Worm (Caenorhabditis elegans) whole organism, late embryonic: ENCODE measurements around the gene dpm-3.
A peak's percentile ranks its signal among the peaks of the same experiment; 100 is the strongest.

Source experiments
- C08G9.2 ChIP-seq: sonication (generic microtip); optimal IDR thresholded peaks from 2 replicates; lab custom pipeline; 2016; ENCODE audit warnings: mild to moderate bottlenecking, missing genetic modification characterization, moderate library complexity, missing compliant biosample characterization
- F13H6.1 ChIP-seq: sonication (generic microtip); optimal IDR thresholded peaks from 2 replicates; lab custom pipeline; 2016; ENCODE audit warnings: missing genetic modification characterization, missing compliant biosample characterization
- K02D7.2 ChIP-seq: sonication (generic microtip); optimal IDR thresholded peaks from 2 replicates; lab custom pipeline; 2017; ENCODE audit warnings: mild to moderate bottlenecking, missing genetic modification characterization, missing compliant biosample characterization
- K09A11.1 ChIP-seq: sonication (generic microtip); optimal IDR thresholded peaks from 2 replicates; lab custom pipeline; 2017; ENCODE audit warnings: antibody characterized with exemption, mild to moderate bottlenecking, missing genetic modification characterization, missing compliant biosample characterization; ENCODE audit not compliant: insufficient read depth
- Y22D7AL.16 ChIP-seq: sonication (generic microtip); optimal IDR thresholded peaks from 2 replicates; lab custom pipeline; 2016; ENCODE audit warnings: missing genetic modification characterization, missing compliant biosample characterization
- ahr-1 ChIP-seq: sonication (generic microtip); optimal IDR thresholded peaks from 2 replicates; lab custom pipeline; 2016; ENCODE audit warnings: missing genetic modification characterization, missing compliant biosample characterization
- ama-1 ChIP-seq: fragments of 150-350 bp; optimal IDR thresholded peaks from 2 replicates; lab custom pipeline; 2014
- ceh-14 ChIP-seq: sonication (generic microtip); optimal IDR thresholded peaks from 2 replicates; lab custom pipeline; 2016; ENCODE audit warnings: missing genotype, missing genetic modification characterization, missing compliant biosample characterization
- ceh-18 ChIP-seq: sonication (generic microtip); optimal IDR thresholded peaks from 2 replicates; lab custom pipeline; 2016; ENCODE audit warnings: missing genetic modification characterization, missing compliant biosample characterization
- ceh-19 ChIP-seq: fragments of 200-800 bp; sonication (Bioruptor generic); optimal IDR thresholded peaks from 2 replicates; lab custom pipeline; 2018; ENCODE audit warnings: mild to moderate bottlenecking, missing genetic modification characterization, missing compliant biosample characterization
- ceh-2 ChIP-seq: sonication (generic microtip); optimal IDR thresholded peaks from 2 replicates; lab custom pipeline; 2016; ENCODE audit warnings: missing genotype, missing genetic modification characterization, missing compliant biosample characterization
- ceh-24 ChIP-seq: sonication (generic microtip); optimal IDR thresholded peaks from 2 replicates; lab custom pipeline; 2016; ENCODE audit warnings: mild to moderate bottlenecking, missing genetic modification characterization, missing compliant biosample characterization
- ceh-34 ChIP-seq: sonication (generic microtip); optimal IDR thresholded peaks from 2 replicates; lab custom pipeline; 2016; ENCODE audit warnings: mild to moderate bottlenecking, missing genetic modification characterization, missing compliant biosample characterization
- ceh-45 ChIP-seq: fragments of 200-800 bp; sonication (Bioruptor generic); IDR thresholded peaks from 2 replicates; pipeline ENCODE4 v1.3.6; 2022; ENCODE audit warnings: missing genetic modification reagents, missing genetic modification characterization, missing compliant biosample characterization
- ceh-6 ChIP-seq: fragments of 200-800 bp; sonication (Bioruptor generic); optimal IDR thresholded peaks from 2 replicates; lab custom pipeline; 2018; ENCODE audit warnings: mild to moderate bottlenecking, missing genetic modification characterization, missing compliant biosample characterization
- che-1 ChIP-seq: sonication (generic microtip); optimal IDR thresholded peaks from 2 replicates; lab custom pipeline; 2016; ENCODE audit warnings: mild to moderate bottlenecking, missing genetic modification characterization, missing compliant biosample characterization
- dmd-4 ChIP-seq: sonication (generic microtip); optimal IDR thresholded peaks from 2 replicates; lab custom pipeline; 2016; ENCODE audit warnings: borderline replicate concordance, missing genetic modification characterization, missing compliant biosample characterization
- elt-2 ChIP-seq: sonication (generic microtip); optimal IDR thresholded peaks from 2 replicates; lab custom pipeline; 2016; ENCODE audit warnings: missing genetic modification reagents, missing genetic modification characterization, missing compliant biosample characterization
- elt-4 ChIP-seq: sonication (generic microtip); optimal IDR thresholded peaks from 2 replicates; lab custom pipeline; 2016; ENCODE audit warnings: missing genetic modification characterization, missing compliant biosample characterization
- ets-4 ChIP-seq: sonication (generic microtip); optimal IDR thresholded peaks from 2 replicates; lab custom pipeline; 2016; ENCODE audit warnings: missing genetic modification characterization, missing compliant biosample characterization
- fax-1 ChIP-seq: sonication (generic microtip); optimal IDR thresholded peaks from 2 replicates; lab custom pipeline; 2016; ENCODE audit warnings: missing genotype, missing genetic modification characterization, missing compliant biosample characterization
- fkh-6 ChIP-seq: sonication (generic microtip); optimal IDR thresholded peaks from 2 replicates; lab custom pipeline; 2016; ENCODE audit warnings: missing genetic modification characterization, missing compliant biosample characterization
- gmeb-2 ChIP-seq: sonication (generic microtip); optimal IDR thresholded peaks from 2 replicates; lab custom pipeline; 2016; ENCODE audit warnings: missing genetic modification characterization, inconsistent platforms, missing compliant biosample characterization
- hlh-15 ChIP-seq: sonication (generic microtip); optimal IDR thresholded peaks from 2 replicates; lab custom pipeline; 2016; ENCODE audit warnings: missing genetic modification characterization, missing compliant biosample characterization
- hlh-30 ChIP-seq: sonication (generic microtip); optimal IDR thresholded peaks from 2 replicates; lab custom pipeline; 2017; ENCODE audit warnings: antibody characterized with exemption, missing genetic modification characterization, missing compliant biosample characterization; ENCODE audit not compliant: insufficient read depth
- hlh-6 ChIP-seq: sonication (generic microtip); optimal IDR thresholded peaks from 2 replicates; lab custom pipeline; 2016; ENCODE audit warnings: missing genotype, missing genetic modification characterization, missing compliant biosample characterization
- lim-6 ChIP-seq: sonication (generic microtip); optimal IDR thresholded peaks from 2 replicates; lab custom pipeline; 2016; ENCODE audit warnings: missing genetic modification characterization, missing compliant biosample characterization
- lin-11 ChIP-seq: fragments of 200-800 bp; sonication (Bioruptor generic); optimal IDR thresholded peaks from 2 replicates; lab custom pipeline; 2018; ENCODE audit warnings: mild to moderate bottlenecking, missing genetic modification characterization, missing compliant biosample characterization
- nfya-1 ChIP-seq: sonication (generic microtip); optimal IDR thresholded peaks from 2 replicates; lab custom pipeline; 2017; ENCODE audit warnings: missing genetic modification characterization, mild to moderate bottlenecking, missing compliant biosample characterization, antibody characterized with exemption, moderate library complexity
- nhr-11 ChIP-seq: fragments of 150-350 bp; optimal IDR thresholded peaks from 2 replicates; lab custom pipeline; 2014; ENCODE audit warnings: missing biosample characterization, missing genetic modification characterization
- nhr-232 ChIP-seq: sonication (generic microtip); optimal IDR thresholded peaks from 2 replicates; lab custom pipeline; 2016; ENCODE audit warnings: missing genetic modification characterization, missing compliant biosample characterization
- npax-4 ChIP-seq: sonication (generic microtip); optimal IDR thresholded peaks from 2 replicates; lab custom pipeline; 2016; ENCODE audit warnings: missing genetic modification characterization, missing compliant biosample characterization
- pag-3 ChIP-seq: sonication (generic microtip); optimal IDR thresholded peaks from 2 replicates; lab custom pipeline; 2016; ENCODE audit warnings: missing compliant biosample characterization, missing genetic modification characterization, borderline replicate concordance
- pat-9 ChIP-seq: fragments of 200-800 bp; sonication (Bioruptor generic); optimal IDR thresholded peaks from 2 replicates; lab custom pipeline; 2018; ENCODE audit warnings: mild to moderate bottlenecking, missing genetic modification characterization, moderate library complexity, missing compliant biosample characterization
- pha-4 ChIP-seq: fragments of 150-350 bp; optimal IDR thresholded peaks from 2 replicates; lab custom pipeline; 2018; ENCODE audit warnings: missing biosample characterization, missing genetic modification reagents, missing genetic modification characterization
- pqm-1 ChIP-seq: sonication (generic microtip); optimal IDR thresholded peaks from 2 replicates; lab custom pipeline; 2016; ENCODE audit warnings: missing genetic modification characterization, missing compliant biosample characterization
- ref-2 ChIP-seq: sonication (generic microtip); optimal IDR thresholded peaks from 2 replicates; lab custom pipeline; 2016; ENCODE audit warnings: missing genetic modification characterization, missing compliant biosample characterization
- rnt-1 ChIP-seq: sonication (generic microtip); optimal IDR thresholded peaks from 2 replicates; lab custom pipeline; 2016; ENCODE audit warnings: missing genetic modification characterization, missing compliant biosample characterization
- sdc-2 ChIP-seq: sonication (generic microtip); optimal IDR thresholded peaks from 2 replicates; lab custom pipeline; 2016; ENCODE audit warnings: missing genotype, missing genetic modification characterization, missing compliant biosample characterization
- sox-2 ChIP-seq: fragments of 200-800 bp; sonication (Bioruptor generic); IDR thresholded peaks from 2 replicates; pipeline ENCODE4 v1.3.6; 2022; ENCODE audit warnings: missing genetic modification reagents, missing genetic modification characterization, missing compliant biosample characterization
- sox-4 ChIP-seq: sonication (generic microtip); optimal IDR thresholded peaks from 2 replicates; lab custom pipeline; 2017; ENCODE audit warnings: mild to moderate bottlenecking, missing genetic modification characterization, inconsistent platforms, missing compliant biosample characterization
- tbx-2 ChIP-seq: sonication (generic microtip); optimal IDR thresholded peaks from 2 replicates; lab custom pipeline; 2016; ENCODE audit warnings: missing genetic modification characterization, missing compliant biosample characterization
- tbx-7 ChIP-seq: sonication (generic microtip); optimal IDR thresholded peaks from 2 replicates; lab custom pipeline; 2016; ENCODE audit warnings: missing genotype, missing genetic modification characterization, missing compliant biosample characterization
- ttx-3 ChIP-seq: sonication (generic microtip); optimal IDR thresholded peaks from 2 replicates; lab custom pipeline; 2016; ENCODE audit warnings: missing genetic modification reagents, missing genetic modification characterization, missing compliant biosample characterization
- unc-3 ChIP-seq, 2 experiments: fragments of 200-800 bp in 1 of 2; sonication (Bioruptor generic) in 1 of 2; sonication (generic microtip) in 1 of 2; conservative IDR thresholded peaks in 1 of 2; optimal IDR thresholded peaks in 1 of 2; 2 replicates each; pipeline versions ENCODE4 v1.3.6 to Lab custom; 2016 to 2022; ENCODE audit warnings: missing compliant biosample characterization in 2 of 2, missing genetic modification characterization in 2 of 2, missing genetic modification reagents in 1 of 2
- unc-42 ChIP-seq: sonication (generic microtip); optimal IDR thresholded peaks from 2 replicates; lab custom pipeline; 2016; ENCODE audit warnings: missing genotype, missing genetic modification characterization, missing compliant biosample characterization
- unc-55 ChIP-seq: sonication (generic microtip); optimal IDR thresholded peaks from 2 replicates; lab custom pipeline; 2017; ENCODE audit warnings: missing biosample characterization, missing genetic modification reagents, missing genetic modification characterization
- unc-86 ChIP-seq: sonication (generic microtip); optimal IDR thresholded peaks from 2 replicates; lab custom pipeline; 2016; ENCODE audit warnings: missing genetic modification characterization, missing compliant biosample characterization
- zip-5 ChIP-seq: sonication (generic microtip); optimal IDR thresholded peaks from 2 replicates; lab custom pipeline; 2016; ENCODE audit warnings: missing genetic modification characterization, missing compliant biosample characterization

The dpm-3 gene

ce11 chrIV:12404137-12404536, 12.8 kb downstream of the dpm-3 start, which contains the start of gene gex-3 (continued):
- no peak for TF ChIP-seq sox-4
- TF ChIP-seq ceh-45 (GFP tag; lab: Robert Waterston, UW), result no peak
- TF ChIP-seq ama-1 (lab: Kevin White, UChicago), result no peak
- no peak for TF ChIP-seq ceh-6 (GFP tag; lab: Kevin White, UChicago)
- no peak for TF ChIP-seq K02D7.2 (tag; lab: Kevin White, UChicago)
- TF ChIP-seq ttx-3 (tag; lab: Kevin White, UChicago), result no peak
- no peak for TF ChIP-seq ahr-1
- TF ChIP-seq elt-4 (tag; lab: Kevin White, UChicago), result no peak
- TF ChIP-seq lin-11, result no peak
- no peak for TF ChIP-seq nhr-232 (tag; lab: Kevin White, UChicago)
- no peak for TF ChIP-seq K09A11.1 (tag; lab: Kevin White, UChicago)
- no peak for TF ChIP-seq nhr-11 (tag; lab: Kevin White, UChicago)
- peak; percentile 34 for TF ChIP-seq tbx-2 (tag; lab: Kevin White, UChicago)
- TF ChIP-seq ceh-14 (tag; lab: Kevin White, UChicago), result no peak
- no peak for TF ChIP-seq pha-4
- no peak for TF ChIP-seq sox-2 (GFP tag; lab: Robert Waterston, UW)
- no peak for TF ChIP-seq ets-4 (tag; lab: Kevin White, UChicago)
- TF ChIP-seq unc-55 (GFP tag; lab: Kevin White, UChicago), result peak; percentile 58
- TF ChIP-seq fkh-6, result no peak
- TF ChIP-seq che-1 (tag; lab: Kevin White, UChicago), result no peak
- TF ChIP-seq Y22D7AL.16 (tag; lab: Kevin White, UChicago), result no peak
- no peak for TF ChIP-seq npax-4 (tag; lab: Kevin White, UChicago)
- peak; percentile 32 for TF ChIP-seq hlh-30
- TF ChIP-seq rnt-1, result peak; percentile 19
- TF ChIP-seq ceh-34, result peak; percentile 9
- no peak for TF ChIP-seq zip-5 (tag; lab: Kevin White, UChicago)
- TF ChIP-seq tbx-7, result no peak
- no peak for TF ChIP-seq unc-86 (tag; lab: Kevin White, UChicago)
- TF ChIP-seq nfya-1 (tag; lab: Kevin White, UChicago), result peak; percentile 61
- TF ChIP-seq hlh-6 (tag; lab: Kevin White, UChicago), result no peak
- peak; percentile 100 for TF ChIP-seq unc-42
- TF ChIP-seq pat-9 (tag; lab: Kevin White, UChicago), result no peak
- TF ChIP-seq hlh-15, result no peak
- no peak for TF ChIP-seq fax-1 (tag; lab: Kevin White, UChicago)
- TF ChIP-seq ceh-18 (tag; lab: Kevin White, UChicago), result peak; percentile 47
- no peak for TF ChIP-seq ceh-19 (GFP tag; lab: Kevin White, UChicago)
- TF ChIP-seq elt-2 (tag; lab: Kevin White, UChicago), result no peak
- TF ChIP-seq pqm-1 (tag; lab: Kevin White, UChicago), result no peak
- no peak for TF ChIP-seq gmeb-2 (tag; lab: Kevin White, UChicago)
- TF ChIP-seq pag-3 (tag; lab: Kevin White, UChicago), result no peak
- TF ChIP-seq lim-6 (tag; lab: Kevin White, UChicago), result no peak
- TF ChIP-seq unc-3 (GFP tag; conservative IDR thresholded peaks at IDR 0.05; lab: Robert Waterston, UW), result no peak
- peak; percentile 6 for TF ChIP-seq unc-3 (tag; optimal IDR thresholded peaks at IDR 0.05; lab: Kevin White, UChicago)
- no peak for TF ChIP-seq dmd-4 (tag; lab: Kevin White, UChicago)

DNA sequence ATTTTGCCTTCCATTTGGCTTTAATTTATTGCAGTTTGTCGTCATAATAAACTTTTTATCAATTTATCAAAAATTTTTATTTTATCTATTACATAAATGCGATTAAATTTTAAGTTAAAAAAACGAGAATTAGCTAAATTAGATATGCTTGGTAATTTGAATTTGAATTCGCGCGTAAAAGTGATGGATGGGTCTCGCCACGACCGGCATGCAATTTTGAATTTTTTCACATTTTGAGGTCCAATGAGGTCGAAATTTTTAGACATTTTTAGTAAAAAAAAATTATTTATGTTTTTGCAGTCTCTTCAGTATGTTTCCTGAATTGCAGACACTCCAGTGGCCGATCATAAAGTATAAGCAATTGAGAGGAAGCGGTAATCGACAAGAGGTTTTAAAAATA, 17.2 kb downstream of the dpm-3 start, which contains the start of gene dsb-1:
Gene dsb-1 (plus strand): TSS at position 301 of the 400 bp plus-strand sequence.
- TF ChIP-seq sdc-2 (tag; lab: Kevin White, UChicago), result no peak
- TF ChIP-seq unc-3 (GFP tag; conservative IDR thresholded peaks at IDR 0.05; lab: Robert Waterston, UW), result no peak
- no peak for TF ChIP-seq unc-3 (tag; optimal IDR thresholded peaks at IDR 0.05; lab: Kevin White, UChicago)
- no peak for TF ChIP-seq ceh-18 (tag; lab: Kevin White, UChicago)
- TF ChIP-seq lim-6 (tag; lab: Kevin White, UChicago), result no peak
- no peak for TF ChIP-seq pag-3 (tag; lab: Kevin White, UChicago)
- TF ChIP-seq F13H6.1 (tag; lab: Kevin White, UChicago), result no peak
- TF ChIP-seq ets-4 (tag; lab: Kevin White, UChicago), result no peak
- TF ChIP-seq ceh-24 (tag; lab: Kevin White, UChicago), result no peak
- no peak for TF ChIP-seq unc-42
- no peak for TF ChIP-seq fax-1 (tag; lab: Kevin White, UChicago)
- no peak for TF ChIP-seq ref-2 (tag; lab: Kevin White, UChicago)
- TF ChIP-seq ceh-2 (tag; lab: Kevin White, UChicago), result no peak
- no peak for TF ChIP-seq C08G9.2
- TF ChIP-seq lin-11, result no peak
- TF ChIP-seq hlh-6 (tag; lab: Kevin White, UChicago), result no peak
